Worm (Caenorhabditis elegans) whole organism, mixed stage, embryonic: ENCODE measurements around the gene prp-40.

ENCODE experiments used
- M03D4.4 ChIP-seq: sonication (generic microtip); optimal IDR thresholded peaks from 2 replicates; lab custom pipeline; 2017; ENCODE audit warnings: mild to moderate bottlenecking, missing genetic modification characterization, missing compliant biosample characterization
- bed-3 ChIP-seq: fragments of 200-800 bp; sonication (Bioruptor generic); optimal IDR thresholded peaks from 3 replicates; lab custom pipeline; 2018; ENCODE audit warnings: mild to moderate bottlenecking, missing genetic modification characterization, moderate library complexity, missing compliant biosample characterization
- blmp-1 ChIP-seq: fragments of 150-350 bp; optimal IDR thresholded peaks from 2 replicates; lab custom pipeline; 2014; ENCODE audit warnings: missing biosample characterization, missing genetic modification characterization
- ceh-39 ChIP-seq: fragments of 150-350 bp; optimal IDR thresholded peaks from 2 replicates; lab custom pipeline; 2014; ENCODE audit warnings: missing biosample characterization, missing genetic modification characterization
- ceh-83 ChIP-seq: fragments of 200-800 bp; sonication (Bioruptor generic); optimal IDR thresholded peaks from 2 replicates; lab custom pipeline; 2018; ENCODE audit warnings: mild to moderate bottlenecking, missing genetic modification characterization, missing compliant biosample characterization
- ces-1 ChIP-seq: fragments of 150-350 bp; optimal IDR thresholded peaks from 2 replicates; lab custom pipeline; 2014; ENCODE audit warnings: missing biosample characterization, missing genetic modification reagents, missing genetic modification characterization
- elt-1 ChIP-seq: sonication (generic microtip); optimal IDR thresholded peaks from 2 replicates; lab custom pipeline; 2017; ENCODE audit warnings: missing genetic modification characterization, mild to moderate bottlenecking, missing compliant biosample characterization, antibody characterized with exemption, moderate library complexity, borderline replicate concordance; ENCODE audit not compliant: insufficient read depth
- elt-3 ChIP-seq: fragments of 150-350 bp; optimal IDR thresholded peaks from 2 replicates; lab custom pipeline; 2014; ENCODE audit warnings: missing biosample characterization, missing genetic modification characterization
- flh-1 ChIP-seq: fragments of 200-800 bp; sonication (Bioruptor generic); optimal IDR thresholded peaks from 2 replicates; lab custom pipeline; 2018; ENCODE audit warnings: mild to moderate bottlenecking, missing genetic modification characterization, moderate library complexity, missing compliant biosample characterization
- ham-2 ChIP-seq: fragments of 200-800 bp; sonication (Bioruptor generic); optimal IDR thresholded peaks from 2 replicates; lab custom pipeline; 2018; ENCODE audit warnings: mild to moderate bottlenecking, missing genetic modification characterization, missing compliant biosample characterization
- hlh-1 ChIP-seq: fragments of 150-350 bp; optimal IDR thresholded peaks from 2 replicates; lab custom pipeline; 2014; ENCODE audit warnings: missing biosample characterization, missing genetic modification reagents, missing genetic modification characterization
- lin-13 ChIP-seq: fragments of 150-350 bp; optimal IDR thresholded peaks from 2 replicates; lab custom pipeline; 2014; ENCODE audit warnings: missing biosample characterization, missing genetic modification characterization
- lin-32 ChIP-seq: fragments of 200-800 bp; sonication (Bioruptor generic); optimal IDR thresholded peaks from 2 replicates; lab custom pipeline; 2018; ENCODE audit warnings: mild to moderate bottlenecking, missing genetic modification characterization, missing compliant biosample characterization
- lsy-2 ChIP-seq: fragments of 150-350 bp; optimal IDR thresholded peaks from 2 replicates; lab custom pipeline; 2014; ENCODE audit warnings: missing biosample characterization, missing genetic modification characterization
- mab-5 ChIP-seq: fragments of 150-350 bp; optimal IDR thresholded peaks from 2 replicates; lab custom pipeline; 2014; ENCODE audit warnings: missing biosample characterization, missing genetic modification characterization
- mep-1 ChIP-seq: fragments of 150-350 bp; optimal IDR thresholded peaks from 2 replicates; lab custom pipeline; 2017; ENCODE audit warnings: missing biosample characterization, missing genetic modification reagents, missing genetic modification characterization, inconsistent platforms
- mls-2 ChIP-seq: sonication (generic microtip); optimal IDR thresholded peaks from 2 replicates; lab custom pipeline; 2016; ENCODE audit warnings: mild to moderate bottlenecking, missing genetic modification characterization, moderate library complexity, missing compliant biosample characterization
- nhr-12 ChIP-seq: fragments of 150-350 bp; optimal IDR thresholded peaks from 2 replicates; lab custom pipeline; 2014; ENCODE audit warnings: missing biosample characterization, missing genetic modification characterization
- nhr-2 ChIP-seq: fragments of 150-350 bp; optimal IDR thresholded peaks from 2 replicates; lab custom pipeline; 2014; ENCODE audit warnings: missing biosample characterization, missing genetic modification characterization
- nhr-237 ChIP-seq: fragments of 150-350 bp; optimal IDR thresholded peaks from 2 replicates; lab custom pipeline; 2014; ENCODE audit warnings: missing biosample characterization, missing genetic modification characterization
- nhr-28 ChIP-seq: fragments of 150-350 bp; optimal IDR thresholded peaks from 2 replicates; lab custom pipeline; 2014; ENCODE audit warnings: missing biosample characterization, missing genetic modification characterization
- nhr-76 ChIP-seq: sonication (generic microtip); optimal IDR thresholded peaks from 2 replicates; lab custom pipeline; 2017; ENCODE audit warnings: missing biosample characterization, missing genetic modification characterization
- pha-4 ChIP-seq: fragments of 150-350 bp; optimal IDR thresholded peaks from 2 replicates; lab custom pipeline; 2018; ENCODE audit warnings: missing biosample characterization, missing genetic modification reagents, missing genetic modification characterization
- sem-2 ChIP-seq: fragments of 200-800 bp; sonication (Bioruptor generic); optimal IDR thresholded peaks from 2 replicates; lab custom pipeline; 2018; ENCODE audit warnings: mild to moderate bottlenecking, missing genetic modification characterization, missing compliant biosample characterization
- snpc-4 ChIP-seq: fragments of 150-350 bp; optimal IDR thresholded peaks from 2 replicates; lab custom pipeline; 2014; ENCODE audit warnings: missing biosample characterization, missing genetic modification characterization
- sptf-1 ChIP-seq: sonication (generic microtip); optimal IDR thresholded peaks from 2 replicates; lab custom pipeline; 2017; ENCODE audit warnings: mild to moderate bottlenecking, missing genetic modification characterization, moderate library complexity, missing compliant biosample characterization
- unc-120 ChIP-seq: sonication (generic microtip); optimal IDR thresholded peaks from 2 replicates; lab custom pipeline; 2017; ENCODE audit warnings: missing genetic modification characterization, missing compliant biosample characterization; ENCODE audit not compliant: poor library complexity, severe bottlenecking
- unc-39 ChIP-seq: fragments of 150-350 bp; optimal IDR thresholded peaks from 2 replicates; lab custom pipeline; 2014; ENCODE audit warnings: missing biosample characterization, missing genetic modification characterization
- unc-62 ChIP-seq: fragments of 150-350 bp; optimal IDR thresholded peaks from 2 replicates; lab custom pipeline; 2014; ENCODE audit warnings: missing biosample characterization, missing genetic modification reagents, missing genetic modification characterization
- zip-8 ChIP-seq: fragments of 150-350 bp; optimal IDR thresholded peaks from 2 replicates; lab custom pipeline; 2014; ENCODE audit warnings: missing biosample characterization, missing genetic modification characterization
- ztf-11 ChIP-seq: fragments of 150-350 bp; optimal IDR thresholded peaks from 2 replicates; lab custom pipeline; 2014; ENCODE audit warnings: missing biosample characterization, missing genetic modification characterization

The prp-40 gene

ce11 chrIII:9511660-9512059 lies 10.2 kb upstream of the prp-40 start:
- TF ChIP-seq zip-8 (tag; lab: Kevin White, UChicago) (no peak), blmp-1 (tag; lab: Kevin White, UChicago) (no peak), nhr-12 (no peak), ceh-39 (tag; lab: Kevin White, UChicago) (no peak)
- TF ChIP-seq, all 35 proteins: peak for 0

- TF ChIP-seq nhr-237 (tag; lab: Kevin White, UChicago) (no peak), ceh-83 (no peak), nhr-12 (no peak), flh-1 (no peak), snpc-4 (tag; lab: Kevin White, UChicago) (no peak), ham-2 (GFP tag; lab: Kevin White, UChicago) (no peak), elt-1 (tag; lab: Kevin White, UChicago) (no peak), lin-13 (tag; lab: Kevin White, UChicago) (no peak), nhr-76 (tag; lab: Kevin White, UChicago) (no peak), bed-3 (no peak), unc-39 (tag; lab: Kevin White, UChicago) (no peak), hlh-1 (no peak)
Measured at ce11 chrIII:9513006-9513405, 8.9 kb upstream of the prp-40 start.

ce11 chrIII:9513569-9513968 lies 8.3 kb upstream of the prp-40 start, which contains the start of gene F55H2.8:
Gene F55H2.8, plus strand, starts transcription at chrIII:9513869.
- TF ChIP-seq unc-62 (GFP tag; lab: Kevin White, UChicago) (no peak), snpc-4 (tag; lab: Kevin White, UChicago) (no peak), ceh-39 (tag; lab: Kevin White, UChicago) (no peak), unc-120 (no peak), hlh-1 (no peak), ztf-11 (tag; lab: Kevin White, UChicago) (no peak), M03D4.4 (tag; lab: Kevin White, UChicago) (no peak), lsy-2 (tag; lab: Kevin White, UChicago) (no peak), nhr-28 (tag; lab: Kevin White, UChicago) (no peak), mab-5 (no peak), blmp-1 (tag; lab: Kevin White, UChicago) (no peak), lin-32 (GFP tag; lab: Kevin White, UChicago) (no peak), sem-2 (GFP tag; lab: Kevin White, UChicago) (no peak), flh-1 (no peak), pha-4 (tag; lab: Kevin White, UChicago) (no peak), elt-3 (tag; lab: Kevin White, UChicago) (no peak), mls-2 (tag; lab: Kevin White, UChicago) (no peak)

- TF ChIP-seq nhr-2 (tag; lab: Kevin White, UChicago) (no peak), unc-120 (no peak), unc-39 (tag; lab: Kevin White, UChicago) (no peak)
Measured at ce11 chrIII:9516148-9516547, 5.7 kb upstream of the prp-40 start, which contains the start of gene F55H2.7. Gene F55H2.7, minus strand, starts transcription at chrIII:9516248.

- TF ChIP-seq flh-1: no peak
- TF ChIP-seq blmp-1 (tag; lab: Kevin White, UChicago): no peak
- peak; percentile 36 for TF ChIP-seq lsy-2 (tag; lab: Kevin White, UChicago)
- peak; percentile 16 for TF ChIP-seq mep-1
- no peak for TF ChIP-seq ces-1
- peak; percentile 13 for TF ChIP-seq ceh-83
Measured at ce11 chrIII:9523581-9523980, 1.7 kb downstream of the prp-40 start, which contains the start of gene mrps-23. Gene mrps-23, minus strand, starts transcription at chrIII:9523672.

ce11 chrIII:9525252-9525651 lies 3.4 kb downstream of the prp-40 start, which contains the start of gene trpp-3:
Gene trpp-3, plus strand, starts transcription at chrIII:9525552.
- TF ChIP-seq zip-8 (tag; lab: Kevin White, UChicago) (no peak), nhr-237 (tag; lab: Kevin White, UChicago) (no peak), snpc-4 (tag; lab: Kevin White, UChicago) (no peak), nhr-28 (tag; lab: Kevin White, UChicago) (no peak), ceh-39 (tag; lab: Kevin White, UChicago) (no peak), ces-1 (no peak), lin-13 (tag; lab: Kevin White, UChicago) (no peak), mls-2 (tag; lab: Kevin White, UChicago) (no peak), mep-1 (no peak), ham-2 (GFP tag; lab: Kevin White, UChicago) (no peak), sptf-1 (tag; lab: Kevin White, UChicago) (no peak), unc-62 (GFP tag; lab: Kevin White, UChicago) (no peak), unc-39 (tag; lab: Kevin White, UChicago) (no peak), sem-2 (GFP tag; lab: Kevin White, UChicago) (no peak), lin-32 (GFP tag; lab: Kevin White, UChicago) (no peak), nhr-12 (no peak), hlh-1 (no peak), bed-3 (no peak)
